Worm (Caenorhabditis elegans) whole organism, L2 larva: ENCODE results near the gene mpst-3.

Experiments used
- R02D3.7 ChIP-seq: fragments of 150-350 bp; optimal IDR thresholded peaks from 2 replicates; lab custom pipeline; 2014; ENCODE audit warnings: missing biosample characterization, missing genetic modification characterization
- blmp-1 ChIP-seq: sonication (generic microtip); optimal IDR thresholded peaks from 2 replicates; lab custom pipeline; 2017; ENCODE audit warnings: missing genetic modification characterization, mild to moderate bottlenecking, missing compliant biosample characterization, antibody characterized with exemption, moderate library complexity; ENCODE audit not compliant: insufficient read depth
- nhr-10 ChIP-seq: sonication (generic microtip); optimal IDR thresholded peaks from 2 replicates; lab custom pipeline; 2017; ENCODE audit warnings: missing biosample characterization, missing genetic modification characterization
- nhr-11 ChIP-seq: fragments of 150-350 bp; optimal IDR thresholded peaks from 2 replicates; lab custom pipeline; 2014; ENCODE audit warnings: missing biosample characterization, missing genetic modification characterization
- nhr-237 ChIP-seq: fragments of 150-350 bp; optimal IDR thresholded peaks from 2 replicates; lab custom pipeline; 2014; ENCODE audit warnings: missing biosample characterization, missing genetic modification characterization
- skn-1 ChIP-seq: sonication (generic microtip); optimal IDR thresholded peaks from 2 replicates; lab custom pipeline; 2017; ENCODE audit warnings: missing biosample characterization, missing genetic modification characterization
- sma-9 ChIP-seq, 2 experiments: fragments of 150-350 bp in 1 of 2; sonication (generic microtip) in 1 of 2; optimal IDR thresholded peaks; 2 replicates each; lab custom pipeline; 2014 to 2016; ENCODE audit warnings: missing genetic modification characterization in 2 of 2, mild to moderate bottlenecking in 1 of 2, missing biosample characterization in 1 of 2, missing compliant biosample characterization in 1 of 2, missing genetic modification reagents in 1 of 2, moderate library complexity in 1 of 2
- unc-39 ChIP-seq: fragments of 150-350 bp; optimal IDR thresholded peaks from 2 replicates; lab custom pipeline; 2014; ENCODE audit warnings: missing biosample characterization, missing genetic modification characterization
- unc-55 ChIP-seq: fragments of 150-350 bp; sonication (generic microtip); optimal IDR thresholded peaks from 3 replicates; lab custom pipeline; 2014; ENCODE audit warnings: missing biosample characterization, missing genetic modification reagents, missing genetic modification characterization
- unc-62 ChIP-seq: fragments of 150-350 bp; optimal IDR thresholded peaks from 2 replicates; lab custom pipeline; 2014; ENCODE audit warnings: missing biosample characterization, missing genetic modification reagents, missing genetic modification characterization
- ztf-4 ChIP-seq: fragments of 150-350 bp; optimal IDR thresholded peaks from 2 replicates; lab custom pipeline; 2014; ENCODE audit warnings: missing biosample characterization, missing genetic modification characterization

DNA sequence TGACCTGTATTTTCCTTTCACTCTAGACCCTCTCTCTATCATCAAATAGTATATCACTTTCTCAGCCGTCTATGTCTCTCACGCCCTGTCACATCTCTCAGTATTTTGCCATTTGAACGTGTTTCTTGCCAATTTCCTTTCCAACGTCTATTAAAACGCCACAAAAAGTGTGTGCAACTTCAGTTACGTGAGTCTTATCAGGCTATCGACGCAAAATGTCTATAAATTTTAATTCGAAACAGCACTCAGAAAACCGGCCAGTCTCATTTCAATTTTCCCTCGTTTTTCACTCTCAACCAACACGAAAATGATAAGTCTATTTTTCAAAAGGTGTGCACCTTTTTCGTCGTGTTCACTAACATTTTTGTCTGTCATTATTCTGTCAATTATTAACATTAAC, at the start of gene mpst-3:
- TF ChIP-seq nhr-237 (tag; lab: Kevin White, UChicago), result no peak
- TF ChIP-seq unc-62 (GFP tag; lab: Kevin White, UChicago), result no peak
- TF ChIP-seq nhr-10 (tag; lab: Kevin White, UChicago), result no peak
- peak; percentile 8 for TF ChIP-seq sma-9 (GFP tag; optimal IDR thresholded peaks at IDR 0.05; lab: Kevin White, UChicago)
- TF ChIP-seq sma-9 (tag; optimal IDR thresholded peaks at IDR 0.05; lab: Kevin White, UChicago), result no peak
- TF ChIP-seq blmp-1 (tag; lab: Kevin White, UChicago), result no peak
- no peak for TF ChIP-seq R02D3.7 (tag; lab: Kevin White, UChicago)
- TF ChIP-seq ztf-4 (tag; lab: Kevin White, UChicago), result no peak
- no peak for TF ChIP-seq unc-39 (tag; lab: Kevin White, UChicago)
- TF ChIP-seq skn-1 (tag; lab: Kevin White, UChicago), result no peak
- no peak for TF ChIP-seq nhr-11 (tag; lab: Kevin White, UChicago)
- TF ChIP-seq unc-55 (GFP tag; lab: Kevin White, UChicago), result no peak
